Worm (Caenorhabditis elegans) whole organism, L2 larva: ENCODE data around the gene msrp-5.

ENCODE experiments used
- R02D3.7 ChIP-seq: fragments of 150-350 bp; optimal IDR thresholded peaks from 2 replicates; lab custom pipeline; 2014; ENCODE audit warnings: missing biosample characterization, missing genetic modification characterization
- aly-2 ChIP-seq: fragments of 150-350 bp; optimal IDR thresholded peaks from 2 replicates; lab custom pipeline; 2014; ENCODE audit warnings: missing biosample characterization, missing genetic modification characterization
- ceh-16 ChIP-seq: fragments of 150-350 bp; optimal IDR thresholded peaks from 2 replicates; lab custom pipeline; 2014; ENCODE audit warnings: missing biosample characterization, missing genetic modification characterization
- egl-27 ChIP-seq: sonication (generic microtip); optimal IDR thresholded peaks from 3 replicates; lab custom pipeline; 2017; ENCODE audit warnings: missing biosample characterization, missing genetic modification reagents, missing genetic modification characterization
- lin-11 ChIP-seq: fragments of 150-350 bp; sonication (generic microtip); optimal IDR thresholded peaks from 2 replicates; lab custom pipeline; 2014; ENCODE audit warnings: missing biosample characterization, missing genetic modification characterization, inconsistent platforms, mixed read lengths
- lin-13 ChIP-seq: fragments of 150-350 bp; optimal IDR thresholded peaks from 2 replicates; lab custom pipeline; 2014; ENCODE audit warnings: missing biosample characterization, missing genetic modification reagents, missing genetic modification characterization
- lsy-2 ChIP-seq, 2 experiments: fragments of 150-350 bp in 1 of 2; sonication (generic microtip) in 1 of 2; optimal IDR thresholded peaks; 2 replicates each; lab custom pipeline; 2014 to 2017; ENCODE audit warnings: missing biosample characterization in 2 of 2, missing genetic modification characterization in 2 of 2
- mdl-1 ChIP-seq, 2 experiments: fragments of 150-350 bp in 1 of 2; sonication (generic microtip) in 1 of 2; optimal IDR thresholded peaks; 2 replicates each; lab custom pipeline; 2017; ENCODE audit warnings: missing biosample characterization in 2 of 2, missing genetic modification characterization in 2 of 2
- nhr-11 ChIP-seq: fragments of 150-350 bp; optimal IDR thresholded peaks from 2 replicates; lab custom pipeline; 2014; ENCODE audit warnings: missing biosample characterization, missing genetic modification characterization
- nhr-77 ChIP-seq: fragments of 150-350 bp; optimal IDR thresholded peaks from 2 replicates; lab custom pipeline; 2014; ENCODE audit warnings: missing biosample characterization, missing genetic modification characterization
- sem-4 ChIP-seq: fragments of 150-350 bp; optimal IDR thresholded peaks from 2 replicates; lab custom pipeline; 2014; ENCODE audit warnings: missing biosample characterization, missing genetic modification reagents, missing genetic modification characterization
- skn-1 ChIP-seq: sonication (generic microtip); optimal IDR thresholded peaks from 2 replicates; lab custom pipeline; 2017; ENCODE audit warnings: missing biosample characterization, missing genetic modification characterization
- unc-62 ChIP-seq: fragments of 150-350 bp; optimal IDR thresholded peaks from 2 replicates; lab custom pipeline; 2014; ENCODE audit warnings: missing biosample characterization, missing genetic modification reagents, missing genetic modification characterization
- ztf-11 ChIP-seq: sonication (generic microtip); optimal IDR thresholded peaks from 2 replicates; lab custom pipeline; 2017; ENCODE audit warnings: missing biosample characterization, missing genetic modification characterization

DNA sequence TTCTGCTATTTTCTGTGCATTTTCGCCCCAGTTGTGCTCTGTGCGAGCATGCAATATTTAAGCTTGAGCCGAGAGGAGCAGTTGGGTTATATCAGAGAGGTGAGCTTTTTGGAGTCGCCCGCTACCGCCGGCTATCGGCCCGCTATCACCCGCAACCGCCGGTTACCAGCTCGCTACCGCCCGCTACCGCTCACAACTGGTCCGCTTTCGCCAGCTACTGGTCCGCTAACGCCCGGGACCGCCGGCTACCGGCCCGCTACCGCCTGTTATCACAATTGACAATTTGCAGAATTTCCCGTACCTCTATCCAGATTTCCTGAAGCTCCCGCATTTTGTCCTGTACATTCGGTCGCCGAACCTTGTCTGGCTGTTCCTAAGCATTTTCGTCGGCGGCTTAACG lies 11.7 kb downstream of the msrp-5 start:
- no peak for TF ChIP-seq lin-11 (tag; lab: Kevin White, UChicago)
- no peak for TF ChIP-seq sem-4 (tag; lab: Kevin White, UChicago)
- no peak for TF ChIP-seq nhr-77 (tag; lab: Kevin White, UChicago)
- TF ChIP-seq ztf-11 (tag; lab: Kevin White, UChicago) = no peak
- no peak for TF ChIP-seq nhr-11 (tag; lab: Kevin White, UChicago)
- TF ChIP-seq lsy-2 (tag; optimal IDR thresholded peaks at IDR 0.05; lab: Kevin White, UChicago) = no peak
- TF ChIP-seq lin-13 (GFP tag; lab: Kevin White, UChicago) = no peak
- TF ChIP-seq ceh-16 = no peak
- no peak for TF ChIP-seq aly-2 (tag; lab: Kevin White, UChicago)
- no peak for TF ChIP-seq mdl-1 (tag; optimal IDR thresholded peaks at IDR 0.05; lab: Kevin White, UChicago)
- TF ChIP-seq unc-62 (GFP tag; lab: Kevin White, UChicago) = no peak
- TF ChIP-seq egl-27 (tag; lab: Kevin White, UChicago) = no peak
- TF ChIP-seq skn-1 (tag; lab: Kevin White, UChicago) = no peak
- no peak for TF ChIP-seq R02D3.7
